Worm (Caenorhabditis elegans) whole organism, early embryonic: ENCODE data around the gene Y17D7C.6.

Source experiments
- ceh-36 ChIP-seq: sonication (generic microtip); optimal IDR thresholded peaks from 2 replicates; lab custom pipeline; 2016; ENCODE audit warnings: missing genetic modification characterization, inconsistent platforms, missing compliant biosample characterization
- hnd-1 ChIP-seq: sonication (generic microtip); optimal IDR thresholded peaks from 2 replicates; lab custom pipeline; 2016; ENCODE audit warnings: missing genetic modification characterization, missing compliant biosample characterization
- tbx-11 ChIP-seq: fragments of 200-800 bp; sonication (Bioruptor generic); IDR thresholded peaks from 2 replicates; pipeline ENCODE4 v1.3.6; 2022; ENCODE audit warnings: missing genetic modification characterization, missing compliant biosample characterization

- no peak for TF ChIP-seq ceh-36 (tag; lab: Kevin White, UChicago)
- TF ChIP-seq hnd-1 (tag; lab: Kevin White, UChicago), result no peak
- no peak for TF ChIP-seq tbx-11
These were observed 16.2 kb downstream of the Y17D7C.6 start for ce11 chrV:18725858-18726257.
